Worm (Caenorhabditis elegans) whole organism, L3 larva: Measurements from ENCODE around the gene twk-49.

Source experiments
- R02D3.7 ChIP-seq: fragments of 150-350 bp; optimal IDR thresholded peaks from 2 replicates; lab custom pipeline; 2014; ENCODE audit warnings: missing biosample characterization, missing genetic modification characterization
- ZK546.5 ChIP-seq: sonication (generic microtip); optimal IDR thresholded peaks from 2 replicates; lab custom pipeline; 2017; ENCODE audit warnings: missing biosample characterization, missing genetic modification characterization
- aly-2 ChIP-seq: fragments of 150-350 bp; optimal IDR thresholded peaks from 2 replicates; lab custom pipeline; 2014; ENCODE audit warnings: missing biosample characterization, missing genetic modification characterization
- ama-1 ChIP-seq: fragments of 150-350 bp; optimal IDR thresholded peaks from 2 replicates; lab custom pipeline; 2018
- ceh-16 ChIP-seq: sonication (generic microtip); optimal IDR thresholded peaks from 2 replicates; lab custom pipeline; 2017; ENCODE audit warnings: missing biosample characterization, missing genetic modification characterization
- ceh-82 ChIP-seq: fragments of 150-350 bp; optimal IDR thresholded peaks from 2 replicates; lab custom pipeline; 2014; ENCODE audit warnings: missing biosample characterization, missing genetic modification characterization
- ceh-9 ChIP-seq: sonication (generic microtip); optimal IDR thresholded peaks from 2 replicates; lab custom pipeline; 2018; ENCODE audit warnings: missing biosample characterization, missing genetic modification characterization
- daf-12 ChIP-seq: fragments of 150-350 bp; optimal IDR thresholded peaks from 2 replicates; lab custom pipeline; 2014; ENCODE audit warnings: missing biosample characterization, missing genetic modification reagents, missing genetic modification characterization
- egl-27 ChIP-seq: sonication (generic microtip); optimal IDR thresholded peaks from 4 replicates; lab custom pipeline; 2017; ENCODE audit warnings: missing biosample characterization, missing genetic modification reagents, missing genetic modification characterization
- egl-5 ChIP-seq: fragments of 150-350 bp; optimal IDR thresholded peaks from 2 replicates; lab custom pipeline; 2017; ENCODE audit warnings: missing biosample characterization, missing genetic modification reagents, missing genetic modification characterization, inconsistent platforms
- elt-1 ChIP-seq: fragments of 150-350 bp; optimal IDR thresholded peaks from 2 replicates; lab custom pipeline; 2014; ENCODE audit warnings: missing biosample characterization, missing genetic modification characterization
- elt-2 ChIP-seq: sonication (generic microtip); optimal IDR thresholded peaks from 2 replicates; lab custom pipeline; 2016; ENCODE audit warnings: missing genetic modification reagents, mild to moderate bottlenecking, missing genetic modification characterization, missing compliant biosample characterization
- elt-3 ChIP-seq, 3 experiments: fragments of 150-350 bp in 1 of 3; sonication (generic microtip) in 2 of 3; optimal IDR thresholded peaks; 2 replicates in 2 of 3; 4 replicates in 1 of 3; lab custom pipeline; 2014 to 2017; ENCODE audit warnings: missing biosample characterization in 3 of 3, missing genetic modification characterization in 3 of 3
- eor-1 ChIP-seq, 2 experiments: fragments of 150-350 bp; optimal IDR thresholded peaks; 2 replicates each; lab custom pipeline; 2014 to 2018; ENCODE audit warnings: missing biosample characterization in 2 of 2, missing genetic modification characterization in 2 of 2
- fkh-10 ChIP-seq: sonication (generic microtip); optimal IDR thresholded peaks from 2 replicates; lab custom pipeline; 2017; ENCODE audit warnings: missing biosample characterization, missing genetic modification reagents, missing genetic modification characterization
- fkh-2 ChIP-seq: fragments of 150-350 bp; optimal IDR thresholded peaks from 2 replicates; lab custom pipeline; 2014; ENCODE audit warnings: missing biosample characterization, missing genetic modification reagents, missing genetic modification characterization
- lin-15B ChIP-seq: fragments of 150-350 bp; optimal IDR thresholded peaks from 2 replicates; lab custom pipeline; 2014; ENCODE audit warnings: missing biosample characterization, missing genetic modification characterization
- lin-39 ChIP-seq: fragments of 150-350 bp; optimal IDR thresholded peaks from 2 replicates; lab custom pipeline; 2018; ENCODE audit warnings: missing biosample characterization, missing genetic modification reagents, missing genetic modification characterization
- lsy-12 ChIP-seq: sonication (generic microtip); optimal IDR thresholded peaks from 2 replicates; lab custom pipeline; 2016; ENCODE audit warnings: mild to moderate bottlenecking, missing genetic modification characterization, missing compliant biosample characterization
- mdl-1 ChIP-seq: fragments of 150-350 bp; optimal IDR thresholded peaks from 2 replicates; lab custom pipeline; 2014; ENCODE audit warnings: missing biosample characterization, missing genetic modification characterization
- nfya-1 ChIP-seq: sonication (generic microtip); optimal IDR thresholded peaks from 2 replicates; lab custom pipeline; 2017; ENCODE audit warnings: missing genetic modification characterization, mild to moderate bottlenecking, missing compliant biosample characterization, antibody characterized with exemption, moderate library complexity; ENCODE audit not compliant: insufficient read depth
- nhr-12 ChIP-seq: fragments of 150-350 bp; optimal IDR thresholded peaks from 2 replicates; lab custom pipeline; 2014; ENCODE audit warnings: missing biosample characterization, missing genetic modification characterization
- nhr-237 ChIP-seq: fragments of 150-350 bp; optimal IDR thresholded peaks from 2 replicates; lab custom pipeline; 2014; ENCODE audit warnings: missing biosample characterization, missing genetic modification characterization
- nhr-25 ChIP-seq: sonication (generic microtip); optimal IDR thresholded peaks from 2 replicates; lab custom pipeline; 2017; ENCODE audit warnings: missing biosample characterization, missing genetic modification characterization
- nhr-28 ChIP-seq: fragments of 150-350 bp; optimal IDR thresholded peaks from 2 replicates; lab custom pipeline; 2014; ENCODE audit warnings: missing biosample characterization, missing genetic modification characterization
- nhr-43 ChIP-seq: sonication (generic microtip); optimal IDR thresholded peaks from 2 replicates; lab custom pipeline; 2016; ENCODE audit warnings: mild to moderate bottlenecking, missing genetic modification characterization, missing compliant biosample characterization; ENCODE audit not compliant: poor library complexity, severe bottlenecking
- nhr-67 ChIP-seq: fragments of 150-350 bp; optimal IDR thresholded peaks from 2 replicates; lab custom pipeline; 2014; ENCODE audit warnings: missing biosample characterization, missing genetic modification characterization
- nhr-77 ChIP-seq: fragments of 150-350 bp; optimal IDR thresholded peaks from 2 replicates; lab custom pipeline; 2014; ENCODE audit warnings: missing biosample characterization, missing genetic modification characterization
- pha-4 ChIP-seq: fragments of 150-350 bp; optimal IDR thresholded peaks from 2 replicates; lab custom pipeline; 2014; ENCODE audit warnings: missing biosample characterization, missing genetic modification reagents, missing genetic modification characterization
- pqm-1 ChIP-seq: fragments of 150-350 bp; optimal IDR thresholded peaks from 2 replicates; lab custom pipeline; 2017; ENCODE audit warnings: missing biosample characterization, missing genetic modification characterization, inconsistent platforms
- skn-1 ChIP-seq: fragments of 150-350 bp; optimal IDR thresholded peaks from 2 replicates; lab custom pipeline; 2014; ENCODE audit warnings: missing biosample characterization, missing genetic modification characterization
- snpc-4 ChIP-seq: fragments of 150-350 bp; optimal IDR thresholded peaks from 2 replicates; lab custom pipeline; 2014; ENCODE audit warnings: missing biosample characterization, missing genetic modification characterization
- tbx-2 ChIP-seq: sonication (generic microtip); optimal IDR thresholded peaks from 2 replicates; lab custom pipeline; 2016; ENCODE audit warnings: mild to moderate bottlenecking, missing genetic modification characterization, missing compliant biosample characterization
- unc-39 ChIP-seq: sonication (generic microtip); optimal IDR thresholded peaks from 4 replicates; lab custom pipeline; 2017; ENCODE audit warnings: missing biosample characterization, missing genetic modification characterization
- unc-62 ChIP-seq: fragments of 150-350 bp; sonication (generic microtip); optimal IDR thresholded peaks from 4 replicates; lab custom pipeline; 2014; ENCODE audit warnings: missing biosample characterization, missing genetic modification reagents, missing genetic modification characterization
- zag-1 ChIP-seq: fragments of 150-350 bp; optimal IDR thresholded peaks from 2 replicates; lab custom pipeline; 2014; ENCODE audit warnings: missing biosample characterization, missing genetic modification characterization

Gene twk-49

ce11 chrII:6470985-6471384 lies 28.0 kb downstream of the twk-49 start, which contains the start of gene dgk-5:
dgk-5 (minus strand) TSS chrII:6471085.
- no peak for TF ChIP-seq elt-1 (tag; lab: Kevin White, UChicago)
- TF ChIP-seq aly-2 (tag; lab: Kevin White, UChicago) = no peak
- TF ChIP-seq nhr-25 (tag; lab: Kevin White, UChicago) = no peak
- no peak for TF ChIP-seq egl-27 (tag; lab: Kevin White, UChicago)
- no peak for TF ChIP-seq lsy-12 (tag; lab: Kevin White, UChicago)
- TF ChIP-seq lin-15B (tag; lab: Kevin White, UChicago) = no peak
- TF ChIP-seq nhr-12 (tag; lab: Kevin White, UChicago) = no peak
- TF ChIP-seq ceh-82 (tag; lab: Kevin White, UChicago) = no peak
- TF ChIP-seq daf-12 (tag; lab: Kevin White, UChicago) = no peak
- TF ChIP-seq ceh-9 (tag; lab: Kevin White, UChicago) = no peak
- no peak for TF ChIP-seq nhr-67 (tag; lab: Kevin White, UChicago)
- TF ChIP-seq nfya-1 = no peak
- TF ChIP-seq elt-2 (tag; lab: Kevin White, UChicago) = no peak

DNA sequence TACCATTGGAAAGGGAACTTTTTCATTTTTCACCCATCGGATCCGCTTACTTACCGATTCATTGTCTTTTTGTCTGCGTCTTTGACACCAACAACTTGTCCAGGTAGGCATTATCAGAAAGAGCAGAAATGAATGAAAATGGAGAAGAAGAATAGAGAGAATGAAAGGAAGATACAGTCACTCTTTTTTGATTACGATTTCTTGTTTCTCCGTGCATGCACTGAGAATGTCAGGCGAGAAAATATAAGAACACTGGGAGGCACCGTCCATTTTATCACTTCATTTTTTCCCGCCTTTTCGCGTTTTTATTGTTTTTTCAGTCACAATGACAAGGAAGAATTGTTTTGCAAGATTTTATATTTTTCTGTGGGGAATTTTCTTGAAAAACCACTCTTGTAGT lies 29.6 kb downstream of the twk-49 start:
- TF ChIP-seq ceh-16 (tag; lab: Kevin White, UChicago) (no peak), nhr-12 (tag; lab: Kevin White, UChicago) (no peak), egl-5 (no peak), pqm-1 (tag; lab: Kevin White, UChicago) (peak; percentile 11), eor-1 (tag; optimal IDR thresholded peaks at IDR 0.05; lab: Kevin White, UChicago) (no peak), ama-1 (lab: Kevin White, UChicago) (no peak), elt-2 (tag; lab: Kevin White, UChicago) (peak; percentile 62), lsy-12 (tag; lab: Kevin White, UChicago) (no peak)

ce11 chrII:6454671-6455070 lies 44.3 kb downstream of the twk-49 start, which contains the start of gene aptf-1:
aptf-1 (plus strand) TSS chrII:6454971.
- TF ChIP-seq skn-1 (tag; lab: Kevin White, UChicago) = no peak
- TF ChIP-seq fkh-10 (GFP tag; lab: Kevin White, UChicago) = no peak
- no peak for TF ChIP-seq ceh-82 (tag; lab: Kevin White, UChicago)
- TF ChIP-seq nhr-12 (tag; lab: Kevin White, UChicago) = no peak
- no peak for TF ChIP-seq aly-2 (tag; lab: Kevin White, UChicago)
- no peak for TF ChIP-seq nhr-43
- no peak for TF ChIP-seq ZK546.5 (tag; lab: Kevin White, UChicago)
- TF ChIP-seq egl-5 = no peak
- no peak for TF ChIP-seq pha-4 (tag; lab: Kevin White, UChicago)
- no peak for TF ChIP-seq daf-12 (tag; lab: Kevin White, UChicago)
- no peak for TF ChIP-seq pqm-1 (tag; lab: Kevin White, UChicago)
- TF ChIP-seq tbx-2 (tag; lab: Kevin White, UChicago) = no peak
- no peak for TF ChIP-seq nhr-237
- no peak for TF ChIP-seq unc-62 (GFP tag; lab: Kevin White, UChicago)
- no peak for TF ChIP-seq nhr-28 (tag; lab: Kevin White, UChicago)
- TF ChIP-seq mdl-1 (tag; lab: Kevin White, UChicago) = no peak
- no peak for TF ChIP-seq nhr-67 (tag; lab: Kevin White, UChicago)

DNA sequence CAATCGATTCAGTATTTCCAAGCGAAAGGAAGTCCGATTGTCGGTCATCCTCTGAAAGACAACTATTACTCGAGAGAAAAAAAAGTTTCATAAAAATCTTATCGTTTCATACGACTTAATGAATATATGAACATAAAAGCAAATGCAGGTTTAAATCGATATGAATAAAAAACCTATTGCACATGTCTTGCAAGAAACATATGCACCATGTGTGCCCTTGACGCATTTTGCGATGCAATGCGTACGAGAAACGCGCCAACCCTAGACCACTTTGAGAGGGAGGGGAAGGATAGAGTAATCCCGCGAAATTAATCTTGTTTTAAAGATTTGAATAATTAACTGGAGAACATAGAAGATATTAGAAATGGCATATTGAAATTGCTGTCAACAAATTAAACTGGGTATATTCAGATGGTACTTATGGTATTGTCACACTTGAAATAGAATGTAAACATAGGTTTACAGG lies 45.6 kb downstream of the twk-49 start, which contains the start of gene atg-16.2:
Gene atg-16.2, minus strand, starts transcription at position 51 of the 466 bp plus-strand sequence.
- no peak for TF ChIP-seq unc-62 (GFP tag; lab: Kevin White, UChicago)
- no peak for TF ChIP-seq egl-27 (tag; lab: Kevin White, UChicago)
- TF ChIP-seq fkh-2 (tag; lab: Kevin White, UChicago) = no peak
- peak; percentile 58 for TF ChIP-seq nfya-1
- TF ChIP-seq ceh-9 (tag; lab: Kevin White, UChicago) = no peak
- no peak for TF ChIP-seq elt-3 (tag; optimal IDR thresholded peaks at IDR 0.05; lab: Kevin White, UChicago)
- no peak for TF ChIP-seq aly-2 (tag; lab: Kevin White, UChicago)
- TF ChIP-seq egl-5 = peak; percentile 12
- no peak for TF ChIP-seq R02D3.7 (tag; lab: Kevin White, UChicago)
- TF ChIP-seq lin-15B (tag; lab: Kevin White, UChicago) = peak; percentile 64
- no peak for TF ChIP-seq ama-1 (lab: Kevin White, UChicago)
- peak; percentile 6 for TF ChIP-seq nhr-43
- TF ChIP-seq pha-4 (tag; lab: Kevin White, UChicago) = peak; percentile 84
- no peak for TF ChIP-seq zag-1 (tag; lab: Kevin White, UChicago)
- TF ChIP-seq snpc-4 = peak; percentile 82
- TF ChIP-seq elt-2 (tag; lab: Kevin White, UChicago) = peak; percentile 39
- peak; percentile 42 for TF ChIP-seq lin-39
- no peak for TF ChIP-seq nhr-77
- no peak for TF ChIP-seq ceh-82 (tag; lab: Kevin White, UChicago)
- TF ChIP-seq nhr-25 (tag; lab: Kevin White, UChicago) = peak; percentile 71
- no peak for TF ChIP-seq elt-1 (tag; lab: Kevin White, UChicago)
- TF ChIP-seq fkh-10 (GFP tag; lab: Kevin White, UChicago) = no peak
- no peak for TF ChIP-seq unc-39 (tag; lab: Kevin White, UChicago)
